Worm (Caenorhabditis elegans): ENCODE results near the gene rnh-2.

Gene rnh-2

DNA sequence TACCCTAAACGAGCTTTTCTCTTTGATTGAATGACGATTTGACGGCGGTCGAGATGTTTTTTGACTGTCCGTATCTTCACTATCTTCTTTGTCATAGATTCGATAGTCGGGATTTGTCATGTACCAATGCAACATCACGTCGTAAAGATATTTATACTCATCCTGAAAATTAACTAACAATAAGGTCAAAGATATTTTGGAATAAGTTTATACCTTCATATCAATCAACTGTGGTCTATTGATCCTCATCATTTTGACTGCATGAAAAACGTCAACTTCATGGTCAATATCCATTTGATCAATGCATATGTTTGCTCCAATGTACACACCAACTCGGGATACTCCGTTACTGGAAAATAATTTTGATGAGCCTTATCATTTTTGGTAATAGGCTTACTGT lies 28.8 kb upstream of the rnh-2 start:
- TF ChIP-seq unc-62 (GFP tag; optimal IDR thresholded peaks at IDR 0.05 in 1 of 2) (peak in 1 of 2 experiments; percentile 63), unc-62 (tag; optimal IDR thresholded peaks at IDR 0.05) (no peak), R02D3.7 (tag; optimal IDR thresholded peaks at IDR 0.05) (no peak), jun-1 (tag; optimal IDR thresholded peaks at IDR 0.05) (no peak), nhr-28 (tag; optimal IDR thresholded peaks at IDR 0.05) (no peak), nhr-41 (GFP tag; IDR thresholded peaks at IDR 0.05) (no peak), nhr-6 (tag; optimal IDR thresholded peaks at IDR 0.05) (no peak), lir-3 (tag; optimal IDR thresholded peaks at IDR 0.05) (no peak), aha-1 (tag) (peak; percentile 53)

DNA sequence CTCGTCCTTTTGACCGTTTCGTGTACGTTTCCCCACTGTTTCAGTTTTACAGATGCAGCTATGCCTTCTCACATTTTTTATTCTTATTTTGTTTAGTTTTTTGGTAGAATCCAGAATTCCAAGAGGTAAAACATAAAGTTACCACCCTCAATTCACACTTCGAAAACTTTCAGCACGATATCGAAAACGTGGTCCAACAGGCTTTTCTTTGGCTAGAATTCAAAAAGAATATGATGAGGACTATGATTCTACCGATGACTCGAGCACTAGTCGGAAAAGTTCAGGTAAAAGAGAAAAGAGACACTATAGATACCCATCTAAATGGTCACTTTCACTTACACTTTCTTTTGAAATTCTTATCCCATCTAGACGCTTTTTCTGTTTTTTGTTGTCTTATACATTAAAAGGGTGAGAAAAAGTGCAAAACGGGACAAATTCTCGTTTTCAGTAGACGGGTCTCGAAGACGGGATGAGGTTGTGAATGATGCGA lies 22.7 kb upstream of the rnh-2 start, which contains the start of gene M05D6.9:
Gene M05D6.9 (plus strand): TSS at position 51 of the 490 bp plus-strand sequence.
- TF ChIP-seq unc-62 (GFP tag; optimal IDR thresholded peaks at IDR 0.05 in 1 of 2), result peak in 1 of 2 experiments; percentile 80
- no peak for TF ChIP-seq unc-62 (tag; optimal IDR thresholded peaks at IDR 0.05)
- TF ChIP-seq aly-2 (tag; optimal IDR thresholded peaks at IDR 0.05), result no peak

DNA sequence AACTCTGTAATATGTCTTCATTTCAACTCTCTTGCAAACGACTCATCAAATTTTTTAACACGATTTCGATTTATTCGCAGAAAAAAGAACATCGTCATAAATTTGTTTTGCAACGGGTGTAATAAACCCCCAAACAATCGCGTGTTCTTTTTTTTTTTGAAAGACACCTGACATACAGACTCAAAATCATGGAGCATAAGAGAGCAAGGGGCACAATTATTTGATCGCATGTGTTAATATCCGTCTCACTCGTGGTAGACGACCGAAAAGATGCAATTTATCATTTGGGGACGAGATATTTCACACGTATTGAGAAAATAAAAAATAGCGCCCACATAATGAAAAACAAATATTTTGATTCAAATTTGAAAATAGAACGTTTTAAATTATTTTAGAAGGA lies 20.8 kb upstream of the rnh-2 start:
- TF ChIP-seq hif-1 (tag; optimal IDR thresholded peaks at IDR 0.05), result peak in 1 of 2 experiments; percentile 0
- TF ChIP-seq lim-7 (GFP tag; IDR thresholded peaks at IDR 0.05), result no peak
- peak; percentile 45 for TF ChIP-seq hlh-30 (tag; optimal IDR thresholded peaks at IDR 0.05; ENCODE audit: insufficient read depth)
- TF ChIP-seq duxl-1 (tag; optimal IDR thresholded peaks at IDR 0.05; ENCODE audit: poor library complexity), result no peak
- TF ChIP-seq rbr-2 (tag; optimal IDR thresholded peaks at IDR 0.05), result no peak
- peak in 1 of 2 experiments; percentile 65 for TF ChIP-seq daf-16 (GFP tag; optimal IDR thresholded peaks at IDR 0.05)
- TF ChIP-seq daf-16 (tag; optimal IDR thresholded peaks at IDR 0.05), result no peak
- TF ChIP-seq pqm-1 (tag; optimal IDR thresholded peaks at IDR 0.05), result no peak
- TF ChIP-seq D1046.2 (GFP tag; IDR thresholded peaks at IDR 0.05), result no peak
- no peak for TF ChIP-seq lin-1 (GFP tag; IDR thresholded peaks at IDR 0.05)
- TF ChIP-seq hlh-11 (tag; optimal IDR thresholded peaks at IDR 0.05), result peak; percentile 29
- TF ChIP-seq lin-29 (GFP tag; IDR thresholded peaks at IDR 0.05), result no peak
- TF ChIP-seq ztf-11 (tag; optimal IDR thresholded peaks at IDR 0.05), result no peak

DNA sequence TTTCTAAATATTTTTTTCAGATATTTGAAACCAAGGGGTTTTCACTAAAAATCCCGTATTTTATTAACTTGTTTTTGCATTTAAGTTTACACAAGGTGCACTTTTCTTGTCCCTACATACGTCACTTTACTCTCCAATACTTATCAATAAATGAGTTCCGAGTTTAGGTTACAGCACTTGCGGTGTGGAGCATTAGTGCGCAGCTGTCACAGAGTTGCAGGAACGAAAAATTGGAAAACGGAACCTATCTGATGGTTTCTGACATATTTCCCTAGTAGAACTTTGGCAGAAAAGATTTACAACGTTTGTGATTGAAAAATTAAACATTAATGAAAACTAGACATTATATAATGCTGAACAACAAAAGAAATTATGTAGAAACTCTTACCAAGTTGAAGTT lies 18.8 kb upstream of the rnh-2 start:
- TF ChIP-seq daf-8 (GFP tag; IDR thresholded peaks at IDR 0.05) (no peak), aha-1 (tag) (peak; percentile 86)

DNA sequence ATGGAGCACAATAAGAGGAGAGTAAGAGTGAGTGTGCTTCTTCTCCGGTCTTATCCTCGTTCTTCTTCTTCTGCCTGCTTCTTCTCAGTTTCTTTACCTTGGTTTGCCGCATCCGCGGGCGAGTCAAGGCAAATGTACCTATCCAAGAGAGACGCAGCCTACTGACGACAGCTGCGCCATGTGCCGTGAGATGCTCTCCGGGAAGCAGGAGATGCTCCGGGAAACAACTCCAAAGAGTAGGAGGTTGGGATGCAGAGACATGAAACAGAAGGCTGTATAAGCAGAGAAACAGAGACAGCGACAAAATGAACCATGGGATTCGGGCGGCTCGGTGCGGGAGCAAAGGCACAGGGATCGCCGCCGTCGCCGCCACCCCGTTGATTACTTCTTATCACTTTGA lies 17.9 kb upstream of the rnh-2 start:
- peak; percentile 40 for TF ChIP-seq nhr-11 (tag; optimal IDR thresholded peaks at IDR 0.05)
- 0 out of 2 replicates have a peak, but pooled peaks have one; percentile 9 for TF ChIP-seq lin-38 (GFP tag; IDR thresholded peaks at IDR 0.05)
- peak in 1 of 2 experiments; percentile 37 for TF ChIP-seq daf-16 (GFP tag; optimal IDR thresholded peaks at IDR 0.05)
- TF ChIP-seq daf-16 (tag; optimal IDR thresholded peaks at IDR 0.05), result no peak
- TF ChIP-seq madf-9 (GFP tag; conservative IDR thresholded peaks at IDR 0.05), result no peak
- TF ChIP-seq unc-62 (GFP tag; optimal IDR thresholded peaks at IDR 0.05 in 1 of 2), result peak in 1 of 2 experiments; percentile 72
- TF ChIP-seq unc-62 (tag; optimal IDR thresholded peaks at IDR 0.05), result no peak
- TF ChIP-seq hmg-1.1 (GFP tag; IDR thresholded peaks at IDR 0.05), result 0 out of 2 replicates have a peak, but pooled peaks have one; percentile 32
- TF ChIP-seq hlh-11 (tag; optimal IDR thresholded peaks at IDR 0.05), result peak; percentile 51
- TF ChIP-seq attf-4 (tag; optimal IDR thresholded peaks at IDR 0.05), result no peak
- peak in 1 of 2 experiments; percentile 34 for TF ChIP-seq hif-1 (tag; optimal IDR thresholded peaks at IDR 0.05)

DNA sequence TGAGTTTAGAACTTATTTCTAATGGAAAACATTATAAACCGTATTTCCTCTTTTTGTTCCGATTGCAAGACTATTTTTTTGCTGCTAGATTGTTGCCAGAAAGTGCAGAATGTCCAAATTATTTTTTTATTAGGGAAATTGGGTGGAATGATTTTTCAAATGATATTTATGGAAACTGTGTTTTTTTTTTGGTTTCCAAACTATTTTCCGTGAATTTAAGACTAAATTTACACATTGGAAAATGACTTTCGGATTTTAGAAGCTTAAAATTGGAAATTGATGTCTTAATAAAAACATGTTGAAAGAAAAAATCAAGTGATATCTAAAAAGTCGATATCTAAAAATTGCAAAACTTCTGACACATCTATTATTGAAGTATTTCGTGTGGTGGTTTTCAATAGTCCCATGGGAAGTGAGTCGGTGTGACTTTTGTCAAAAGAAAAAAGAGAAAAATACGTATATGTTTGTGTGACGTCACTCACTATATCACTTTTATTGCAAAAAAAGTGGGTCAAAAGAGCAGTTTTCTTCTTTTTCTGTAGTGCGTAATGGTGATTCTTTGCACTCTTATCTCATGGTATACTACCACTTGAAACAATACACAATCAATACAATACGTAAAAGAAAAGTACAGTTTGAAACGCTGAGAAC lies 12.8 kb upstream of the rnh-2 start:
- TF ChIP-seq ces-1 (GFP tag; optimal IDR thresholded peaks at IDR 0.05), result no peak
- TF ChIP-seq pqm-1 (tag; optimal IDR thresholded peaks at IDR 0.05), result no peak
- 0 out of 2 replicates have a peak, but pooled peaks have one; percentile 11 for TF ChIP-seq ceh-20 (GFP tag; IDR thresholded peaks at IDR 0.05)
- TF ChIP-seq hlh-30 (tag; optimal IDR thresholded peaks at IDR 0.05; ENCODE audit: insufficient read depth), result peak; percentile 51
- TF ChIP-seq lin-15B (tag; optimal IDR thresholded peaks at IDR 0.05), result no peak
- no peak for TF ChIP-seq zip-2 (tag; optimal IDR thresholded peaks at IDR 0.05)
- TF ChIP-seq lir-3 (tag; optimal IDR thresholded peaks at IDR 0.05), result no peak
- TF ChIP-seq aly-2 (tag; optimal IDR thresholded peaks at IDR 0.05), result no peak
- TF ChIP-seq nhr-28 (tag; optimal IDR thresholded peaks at IDR 0.05), result peak; percentile 43
- TF ChIP-seq ceh-62 (tag; optimal IDR thresholded peaks at IDR 0.05), result no peak
- TF ChIP-seq ceh-82 (tag; optimal IDR thresholded peaks at IDR 0.05), result no peak
- no peak for TF ChIP-seq skn-1 (tag; optimal IDR thresholded peaks at IDR 0.05)
- TF ChIP-seq zfp-3 (GFP tag; conservative IDR thresholded peaks at IDR 0.05), result no peak
- no peak for TF ChIP-seq mdt-29 (GFP tag; IDR thresholded peaks at IDR 0.05)
- TF ChIP-seq daf-16 (GFP tag; optimal IDR thresholded peaks at IDR 0.05), result no peak
- no peak for TF ChIP-seq daf-16 (tag; optimal IDR thresholded peaks at IDR 0.05)
- TF ChIP-seq F37D6.2 (tag; optimal IDR thresholded peaks at IDR 0.05), result no peak
- no peak for TF ChIP-seq lin-1 (GFP tag; IDR thresholded peaks at IDR 0.05)
- no peak for TF ChIP-seq ceh-28 (tag; optimal IDR thresholded peaks at IDR 0.05)
- TF ChIP-seq aha-1 (tag), result peak; percentile 78
